Fruit fly (Drosophila melanogaster): ENCODE results near the gene CG33116.

CG33116 gene

dm6 chr2L:19518636-19519086 lies 14.6 kb upstream of the CG33116 start, which contains the start of gene CG10132:
CG10132 (plus strand) TSS chr2L:19518824.
- no peak for TF ChIP-seq Crg-1 (GFP tag; optimal IDR thresholded peaks at IDR 0.05)

- TF ChIP-seq CG33017 (tag; optimal IDR thresholded peaks at IDR 0.05) (no peak), cic (GFP tag; optimal IDR thresholded peaks at IDR 0.05) (no peak), CG5204 (GFP tag; optimal IDR thresholded peaks at IDR 0.05) (no peak), CG12768 (GFP tag; optimal IDR thresholded peaks at IDR 0.05) (peak; percentile 4)
These were observed 13.7 kb upstream of the CG33116 start for dm6 chr2L:19519611-19520010.

- TF ChIP-seq Mnt (GFP tag; optimal IDR thresholded peaks at IDR 0.05), result peak; percentile 12
- TF ChIP-seq bab1 (GFP tag; optimal IDR thresholded peaks at IDR 0.05), result peak; percentile 60
- peak; percentile 19 for TF ChIP-seq pad (GFP tag; optimal IDR thresholded peaks at IDR 0.05)
- TF ChIP-seq CG7101 (tag; optimal IDR thresholded peaks at IDR 0.05), result peak; percentile 26
- TF ChIP-seq cnc (optimal IDR thresholded peaks at IDR 0.05), result no peak
- TF ChIP-seq CG1620 (GFP tag; optimal IDR thresholded peaks at IDR 0.05), result peak; percentile 30
- TF ChIP-seq CG5204 (GFP tag; optimal IDR thresholded peaks at IDR 0.05), result no peak
These were observed 7.0 kb upstream of the CG33116 start, which contains the start of the genes Dpm1 and CG10137 for dm6 chr2L:19526316-19526715. Dpm1 (minus strand) TSS chr2L:19526368. CG10137 (plus strand) TSS chr2L:19526686.

- TF ChIP-seq CG7101 (tag; optimal IDR thresholded peaks at IDR 0.05), result no peak
- TF ChIP-seq Crg-1 (GFP tag; optimal IDR thresholded peaks at IDR 0.05), result no peak
- TF ChIP-seq ovo (GFP tag; optimal IDR thresholded peaks at IDR 0.05), result no peak
- TF ChIP-seq CG1620 (GFP tag; optimal IDR thresholded peaks at IDR 0.05), result no peak
- no peak for TF ChIP-seq CG5204 (GFP tag; optimal IDR thresholded peaks at IDR 0.05)
- no peak for TF ChIP-seq CG7045 (GFP tag; optimal IDR thresholded peaks at IDR 0.05)
- TF ChIP-seq Mnt (GFP tag; optimal IDR thresholded peaks at IDR 0.05), result no peak
- TF ChIP-seq bab1 (GFP tag; optimal IDR thresholded peaks at IDR 0.05), result no peak
- no peak for TF ChIP-seq CG33017 (tag; optimal IDR thresholded peaks at IDR 0.05)
- TF ChIP-seq cnc (optimal IDR thresholded peaks at IDR 0.05), result no peak
- no peak for TF ChIP-seq CG12768 (GFP tag; optimal IDR thresholded peaks at IDR 0.05)
- no peak for TF ChIP-seq pad (GFP tag; optimal IDR thresholded peaks at IDR 0.05)
- TF ChIP-seq tj (GFP tag; optimal IDR thresholded peaks at IDR 0.05), result no peak
- TF ChIP-seq cic (GFP tag; optimal IDR thresholded peaks at IDR 0.05), result no peak
- TF ChIP-seq Hr96 (GFP tag; optimal IDR thresholded peaks at IDR 0.05), result no peak
- no peak for TF ChIP-seq toe (GFP tag; optimal IDR thresholded peaks at IDR 0.05)
- no peak for TF ChIP-seq CG14711 (tag; optimal IDR thresholded peaks at IDR 0.05)
- no peak for TF ChIP-seq Clk (GFP tag; optimal IDR thresholded peaks at IDR 0.05)
- no peak for TF ChIP-seq kay (GFP tag; ENCODE audit: borderline replicate concordance)
- TF ChIP-seq CG11617 (GFP tag; optimal IDR thresholded peaks at IDR 0.05), result no peak
These were observed 6.4 kb upstream of the CG33116 start for dm6 chr2L:19526844-19527243.

- peak; percentile 95 for TF ChIP-seq pad (GFP tag; optimal IDR thresholded peaks at IDR 0.05)
- peak; percentile 92 for TF ChIP-seq Mnt (GFP tag; optimal IDR thresholded peaks at IDR 0.05)
- TF ChIP-seq Crg-1 (GFP tag; optimal IDR thresholded peaks at IDR 0.05), result peak; percentile 95
- TF ChIP-seq CG1620 (GFP tag; optimal IDR thresholded peaks at IDR 0.05), result peak; percentile 96
- TF ChIP-seq CG12768 (GFP tag; optimal IDR thresholded peaks at IDR 0.05), result peak; percentile 99
- TF ChIP-seq bab1 (GFP tag; optimal IDR thresholded peaks at IDR 0.05), result peak; percentile 99
- peak; percentile 99 for TF ChIP-seq CG7101 (tag; optimal IDR thresholded peaks at IDR 0.05)
- peak; percentile 97 for TF ChIP-seq Clk (GFP tag; optimal IDR thresholded peaks at IDR 0.05)
- peak; percentile 96 for TF ChIP-seq toe (GFP tag; optimal IDR thresholded peaks at IDR 0.05)
- TF ChIP-seq CG14711 (tag; optimal IDR thresholded peaks at IDR 0.05), result peak; percentile 98
- peak; percentile 99 for TF ChIP-seq CG11617 (GFP tag; optimal IDR thresholded peaks at IDR 0.05)
- peak; percentile 97 for TF ChIP-seq cic (GFP tag; optimal IDR thresholded peaks at IDR 0.05)
- peak; percentile 99 for TF ChIP-seq kay (GFP tag; ENCODE audit: borderline replicate concordance)
- TF ChIP-seq CG5204 (GFP tag; optimal IDR thresholded peaks at IDR 0.05), result peak; percentile 98
- peak; percentile 100 for TF ChIP-seq CG33017 (tag; optimal IDR thresholded peaks at IDR 0.05)
- peak; percentile 99 for TF ChIP-seq CG7045 (GFP tag; optimal IDR thresholded peaks at IDR 0.05)
- peak; percentile 98 for TF ChIP-seq Hr96 (GFP tag; optimal IDR thresholded peaks at IDR 0.05)
- peak; percentile 60 for TF ChIP-seq ovo (GFP tag; optimal IDR thresholded peaks at IDR 0.05)
- peak; percentile 86 for TF ChIP-seq tj (GFP tag; optimal IDR thresholded peaks at IDR 0.05)
- no peak for TF ChIP-seq cnc (optimal IDR thresholded peaks at IDR 0.05)
These were observed 5.0 kb upstream of the CG33116 start for dm6 chr2L:19528308-19528707.

- TF ChIP-seq cic (GFP tag; optimal IDR thresholded peaks at IDR 0.05) (peak; percentile 25), kay (GFP tag; ENCODE audit: borderline replicate concordance) (no peak), CG14711 (tag; optimal IDR thresholded peaks at IDR 0.05) (peak; percentile 16), Hr96 (GFP tag; optimal IDR thresholded peaks at IDR 0.05) (no peak), CG1620 (GFP tag; optimal IDR thresholded peaks at IDR 0.05) (peak; percentile 6), CG7045 (GFP tag; optimal IDR thresholded peaks at IDR 0.05) (no peak), CG5204 (GFP tag; optimal IDR thresholded peaks at IDR 0.05) (no peak), Clk (GFP tag; optimal IDR thresholded peaks at IDR 0.05) (no peak), CG11617 (GFP tag; optimal IDR thresholded peaks at IDR 0.05) (no peak), CG7101 (tag; optimal IDR thresholded peaks at IDR 0.05) (peak; percentile 26), pad (GFP tag; optimal IDR thresholded peaks at IDR 0.05) (peak; percentile 10), CG33017 (tag; optimal IDR thresholded peaks at IDR 0.05) (no peak), cnc (optimal IDR thresholded peaks at IDR 0.05) (no peak), toe (GFP tag; optimal IDR thresholded peaks at IDR 0.05) (no peak), bab1 (GFP tag; optimal IDR thresholded peaks at IDR 0.05) (peak; percentile 2), Mnt (GFP tag; optimal IDR thresholded peaks at IDR 0.05) (peak; percentile 29), ovo (GFP tag; optimal IDR thresholded peaks at IDR 0.05) (peak; percentile 93), Crg-1 (GFP tag; optimal IDR thresholded peaks at IDR 0.05) (peak; percentile 44), tj (GFP tag; optimal IDR thresholded peaks at IDR 0.05) (no peak)
These were observed 3.2 kb upstream of the CG33116 start, which contains the start of gene CG10165 for dm6 chr2L:19530092-19530491. CG10165 (minus strand) TSS chr2L:19530305.

All from whole organism, adult.